Worm (Caenorhabditis elegans) whole organism, L2 larva: ENCODE data around the gene bath-29.

Source experiments
- ama-1 ChIP-seq: fragments of 150-350 bp; optimal IDR thresholded peaks from 2 replicates; lab custom pipeline; 2018; ENCODE audit warnings: inconsistent platforms
- blmp-1 ChIP-seq: sonication (generic microtip); optimal IDR thresholded peaks from 2 replicates; lab custom pipeline; 2017; ENCODE audit warnings: missing genetic modification characterization, mild to moderate bottlenecking, missing compliant biosample characterization, antibody characterized with exemption, moderate library complexity; ENCODE audit not compliant: insufficient read depth
- dmd-4 ChIP-seq: sonication (generic microtip); optimal IDR thresholded peaks from 2 replicates; lab custom pipeline; 2017; ENCODE audit warnings: missing biosample characterization, missing genetic modification characterization
- elt-1 ChIP-seq: fragments of 150-350 bp; optimal IDR thresholded peaks from 2 replicates; lab custom pipeline; 2014; ENCODE audit warnings: missing biosample characterization, missing genetic modification characterization
- mab-5 ChIP-seq: fragments of 150-350 bp; optimal IDR thresholded peaks from 2 replicates; lab custom pipeline; 2014; ENCODE audit warnings: missing biosample characterization, missing genetic modification characterization
- nhr-12 ChIP-seq: fragments of 150-350 bp; optimal IDR thresholded peaks from 2 replicates; lab custom pipeline; 2014; ENCODE audit warnings: missing biosample characterization, missing genetic modification characterization
- nhr-21 ChIP-seq: fragments of 150-350 bp; optimal IDR thresholded peaks from 2 replicates; lab custom pipeline; 2014; ENCODE audit warnings: missing biosample characterization, missing genetic modification characterization
- nhr-25 ChIP-seq: fragments of 150-350 bp; sonication (generic microtip); optimal IDR thresholded peaks from 3 replicates; lab custom pipeline; 2014; ENCODE audit warnings: missing biosample characterization, missing genetic modification characterization
- sma-9 ChIP-seq, 2 experiments: fragments of 150-350 bp in 1 of 2; sonication (generic microtip) in 1 of 2; optimal IDR thresholded peaks; 2 replicates each; lab custom pipeline; 2014 to 2016; ENCODE audit warnings: missing genetic modification characterization in 2 of 2, mild to moderate bottlenecking in 1 of 2, missing biosample characterization in 1 of 2, missing compliant biosample characterization in 1 of 2, missing genetic modification reagents in 1 of 2, moderate library complexity in 1 of 2
- unc-55 ChIP-seq: fragments of 150-350 bp; sonication (generic microtip); optimal IDR thresholded peaks from 3 replicates; lab custom pipeline; 2014; ENCODE audit warnings: missing biosample characterization, missing genetic modification reagents, missing genetic modification characterization

ce11 chrII:3387503-3387902 lies 39.1 kb downstream of the bath-29 start, which contains the start of gene T06D4.6:
- TF ChIP-seq ama-1 (lab: Kevin White, UChicago) (no peak), nhr-12 (tag; lab: Kevin White, UChicago) (no peak), sma-9 (GFP tag; optimal IDR thresholded peaks at IDR 0.05; lab: Kevin White, UChicago) (no peak), sma-9 (tag; optimal IDR thresholded peaks at IDR 0.05; lab: Kevin White, UChicago) (no peak), mab-5 (no peak), elt-1 (no peak), nhr-21 (tag; lab: Kevin White, UChicago) (no peak), nhr-25 (tag; lab: Kevin White, UChicago) (no peak), dmd-4 (no peak), blmp-1 (tag; lab: Kevin White, UChicago) (no peak), unc-55 (GFP tag; lab: Kevin White, UChicago) (no peak)
